Worm (Caenorhabditis elegans): Measurements from ENCODE around the gene F56B6.6.

DNA sequence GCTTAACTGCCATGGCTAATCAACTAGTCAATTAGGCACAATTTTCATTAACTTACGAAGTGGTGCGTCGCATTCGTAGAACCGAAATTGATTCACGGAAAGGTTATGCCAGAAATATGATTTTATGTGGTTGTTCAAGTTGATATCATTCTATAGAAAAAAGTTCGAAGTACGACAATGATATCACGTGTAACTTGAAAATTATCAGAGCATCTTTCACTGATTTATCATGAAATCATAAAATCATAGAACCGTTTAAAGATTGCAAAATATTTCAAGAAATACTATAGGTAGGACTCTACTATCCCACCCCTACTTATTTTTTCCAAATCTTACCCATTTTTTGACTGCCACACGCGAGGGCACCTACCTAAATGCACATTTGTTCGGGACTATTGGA lies 20.1 kb upstream of the F56B6.6 start:
- no peak for TF ChIP-seq blmp-1 (tag; optimal IDR thresholded peaks at IDR 0.05; ENCODE audit: insufficient read depth)
- TF ChIP-seq snpc-4 (tag; optimal IDR thresholded peaks at IDR 0.05): no peak
- no peak for TF ChIP-seq ztf-1 (GFP tag; conservative IDR thresholded peaks at IDR 0.05)

Data from whole organism, L2 larva.